Fruit fly (Drosophila melanogaster): ENCODE measurements around the gene Cp36.

dm6 chrX:8452163-8452562 lies 27.0 kb upstream of the Cp36 start:
- no peak for TF ChIP-seq toe (GFP tag; optimal IDR thresholded peaks at IDR 0.05)
- no peak for TF ChIP-seq CG7045 (GFP tag; optimal IDR thresholded peaks at IDR 0.05)
- TF ChIP-seq CG11617 (GFP tag; optimal IDR thresholded peaks at IDR 0.05), result no peak
- no peak for TF ChIP-seq pad (GFP tag; optimal IDR thresholded peaks at IDR 0.05)
- no peak for TF ChIP-seq Crg-1 (GFP tag; optimal IDR thresholded peaks at IDR 0.05)
